Fruit fly (Drosophila melanogaster): ENCODE results near the gene dl.

- TF ChIP-seq usp (GFP tag; optimal IDR thresholded peaks at IDR 0.05): no peak
- no peak for TF ChIP-seq psq (optimal IDR thresholded peaks at IDR 0.05)
- TF ChIP-seq Dll (optimal IDR thresholded peaks at IDR 0.05): no peak
- no peak for TF ChIP-seq CG8478 (optimal IDR thresholded peaks at IDR 0.05)
- no peak for TF ChIP-seq EcR (GFP tag; optimal IDR thresholded peaks at IDR 0.05)
Observed at dm6 chr2L:17447071-17447470, 3.1 kb downstream of the dl start.

Measured in whole organism.